Worm (Caenorhabditis elegans): ENCODE data around the gene C35A5.4.

Gene C35A5.4

DNA sequence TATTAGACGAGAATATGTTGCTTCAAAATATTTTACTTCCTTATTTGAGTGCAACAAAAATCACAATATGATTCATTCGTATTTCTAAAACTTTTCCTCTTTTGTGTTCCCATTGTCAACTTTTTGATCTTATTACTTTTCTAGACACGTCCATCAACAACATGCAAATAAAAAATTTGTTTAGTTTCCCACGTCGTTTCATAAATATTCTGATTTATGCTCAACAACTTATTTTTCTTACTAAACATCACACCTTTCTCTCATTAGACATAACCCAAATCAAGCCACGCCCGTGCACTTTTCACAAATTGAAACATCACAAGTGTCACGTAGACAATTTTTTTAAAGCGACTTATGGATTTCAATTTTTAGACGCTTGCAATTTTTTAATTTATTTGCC lies 27.0 kb upstream of the C35A5.4 start:
- TF ChIP-seq vab-15 (tag; optimal IDR thresholded peaks at IDR 0.05) (no peak), efl-1 (optimal IDR thresholded peaks at IDR 0.05) (no peak), efl-1 (GFP tag; optimal IDR thresholded peaks at IDR 0.05 in 1 of 2) (peak in 1 of 2 experiments; percentile 71), C34B4.2 (tag; optimal IDR thresholded peaks at IDR 0.05) (no peak), C04F5.9 (tag; optimal IDR thresholded peaks at IDR 0.05) (no peak), elt-2 (tag; optimal IDR thresholded peaks at IDR 0.05) (no peak), fkh-8 (tag; optimal IDR thresholded peaks at IDR 0.05) (peak; percentile 12), nhr-19 (GFP tag; conservative IDR thresholded peaks at IDR 0.05) (no peak)

DNA sequence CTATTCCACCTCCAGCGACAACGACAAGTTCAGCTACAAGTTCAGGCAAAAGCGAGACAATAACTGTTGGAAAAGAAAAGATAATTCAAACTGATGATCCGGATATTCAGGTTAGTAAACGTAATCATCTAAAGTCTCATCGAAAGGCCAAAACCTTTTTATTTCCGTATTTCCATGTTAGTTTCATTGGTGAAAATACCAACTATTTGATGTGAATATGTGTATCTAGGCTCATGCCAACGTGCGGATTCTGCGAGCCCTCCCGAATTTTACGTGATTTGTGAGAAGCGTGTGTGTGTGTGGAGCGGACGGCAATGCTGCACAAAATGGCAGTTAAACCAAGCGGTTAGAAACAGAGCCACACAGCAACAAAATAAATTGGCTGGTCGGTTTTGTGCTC lies 25.8 kb upstream of the C35A5.4 start:
- TF ChIP-seq ceh-8 (GFP tag; optimal IDR thresholded peaks at IDR 0.05) (no peak), nhr-47 (tag; optimal IDR thresholded peaks at IDR 0.05) (no peak), hlh-4 (tag; optimal IDR thresholded peaks at IDR 0.05) (no peak), sptf-1 (tag; optimal IDR thresholded peaks at IDR 0.05) (no peak), unc-86 (tag; optimal IDR thresholded peaks at IDR 0.05) (no peak), unc-30 (tag; optimal IDR thresholded peaks at IDR 0.05) (no peak), hlh-17 (GFP tag; optimal IDR thresholded peaks at IDR 0.05; ENCODE audit: borderline replicate concordance) (no peak), nhr-19 (GFP tag; conservative IDR thresholded peaks at IDR 0.05) (no peak)

DNA sequence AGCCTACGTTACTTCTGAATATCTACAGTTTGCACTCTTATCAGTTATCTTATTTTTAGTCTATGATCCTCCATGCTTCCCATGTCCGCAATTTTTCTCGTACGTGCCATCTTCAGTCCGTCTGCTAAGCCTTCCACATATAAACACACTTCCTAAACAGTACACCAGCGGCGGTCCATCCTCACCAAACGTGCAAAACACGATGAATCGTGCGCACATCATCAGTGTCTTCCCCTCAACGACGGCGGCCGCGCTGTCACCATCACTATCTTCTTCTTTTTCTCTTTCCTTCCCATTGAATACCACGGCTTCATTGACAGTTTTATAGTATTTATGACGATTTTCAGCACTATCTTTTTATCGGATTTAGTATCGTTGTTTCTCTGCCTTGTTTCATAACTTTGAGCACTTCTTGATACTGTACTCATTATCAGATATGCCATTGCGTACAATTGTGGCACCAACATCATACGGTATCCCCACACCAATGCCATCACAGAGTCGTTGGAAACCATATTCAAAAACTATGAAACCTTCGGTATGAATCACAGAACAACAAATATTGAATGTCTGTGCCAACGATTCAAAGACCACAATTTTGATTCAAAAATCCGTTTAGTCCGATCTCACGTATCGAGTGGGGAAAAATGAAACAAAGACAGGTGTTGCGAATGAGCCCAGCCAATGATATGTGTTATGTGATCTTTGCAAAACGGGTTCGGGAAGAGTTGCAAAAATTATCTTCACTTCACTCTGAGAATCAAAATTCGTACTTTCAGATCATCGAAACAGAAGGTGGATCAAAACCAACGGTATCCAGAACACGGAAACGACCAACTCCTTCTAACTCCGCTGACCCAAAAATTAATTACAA lies 23.7 kb upstream of the C35A5.4 start:
- TF ChIP-seq aha-1 (tag; optimal IDR thresholded peaks at IDR 0.05) (no peak), rnt-1 (tag; optimal IDR thresholded peaks at IDR 0.05) (peak; percentile 9), nhr-85 (tag) (no peak), efl-1 (optimal IDR thresholded peaks at IDR 0.05) (no peak), efl-1 (GFP tag; optimal IDR thresholded peaks at IDR 0.05 in 1 of 2) (peak in 1 of 2 experiments; percentile 85)

DNA sequence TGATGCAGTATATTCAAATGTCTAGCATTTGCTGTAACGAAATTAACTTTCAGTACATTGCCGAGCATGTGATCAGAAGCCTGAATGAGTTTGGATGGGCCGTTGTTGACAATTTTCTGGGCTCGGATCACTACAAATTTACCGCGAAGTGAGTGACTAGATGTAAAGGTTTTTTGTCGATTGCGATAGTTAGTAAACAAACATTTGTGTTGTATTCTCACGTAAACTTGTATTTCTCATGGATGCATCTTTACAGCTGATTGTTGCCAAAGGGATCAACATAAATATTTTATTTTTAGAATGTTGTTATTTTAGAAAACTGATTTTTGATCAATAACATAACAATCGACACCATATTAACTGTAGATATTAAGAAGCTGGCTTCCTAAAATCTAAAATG lies 22.8 kb upstream of the C35A5.4 start:
- TF ChIP-seq lin-14 (GFP tag; optimal IDR thresholded peaks at IDR 0.05) (no peak), lir-3 (tag; optimal IDR thresholded peaks at IDR 0.05; ENCODE audit: poor library complexity) (no peak), egl-27 (tag; optimal IDR thresholded peaks at IDR 0.05) (no peak), egl-13 (tag; optimal IDR thresholded peaks at IDR 0.05) (no peak), grh-1 (GFP tag; IDR thresholded peaks at IDR 0.05) (no peak), efl-3 (GFP tag; optimal IDR thresholded peaks at IDR 0.05) (no peak), sup-37 (GFP tag; optimal IDR thresholded peaks at IDR 0.05) (no peak), unc-86 (tag; optimal IDR thresholded peaks at IDR 0.05) (no peak), nhr-77 (tag; optimal IDR thresholded peaks at IDR 0.05) (no peak), unc-62 (GFP tag; optimal IDR thresholded peaks at IDR 0.05) (no peak), nhr-11 (tag; optimal IDR thresholded peaks at IDR 0.05) (no peak), vab-15 (tag; optimal IDR thresholded peaks at IDR 0.05) (no peak), nhr-19 (GFP tag; conservative IDR thresholded peaks at IDR 0.05) (no peak), mep-1 (tag; optimal IDR thresholded peaks at IDR 0.05) (no peak), swsn-7 (tag; optimal IDR thresholded peaks at IDR 0.05) (no peak), lin-15B (tag; optimal IDR thresholded peaks at IDR 0.05) (no peak), ces-1 (GFP tag; optimal IDR thresholded peaks at IDR 0.05) (no peak)

DNA sequence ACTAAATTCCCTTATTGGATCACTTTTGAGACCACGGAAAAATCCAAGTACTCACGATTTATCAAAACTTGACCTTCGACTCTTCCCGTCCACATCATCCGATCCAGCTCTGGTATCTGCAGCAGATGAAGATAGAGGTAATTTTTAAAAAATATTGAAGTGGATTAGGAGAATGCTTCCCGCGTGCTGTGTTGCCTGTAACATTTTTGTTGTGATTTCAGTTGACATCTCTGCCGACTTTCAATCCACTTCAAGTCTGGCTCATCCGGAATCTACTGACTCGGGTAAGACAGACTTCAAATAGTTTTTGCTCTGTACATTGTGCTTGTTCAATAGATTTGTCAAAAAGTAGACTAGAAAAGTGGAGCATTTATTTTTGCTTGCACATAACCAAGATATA lies 21.4 kb upstream of the C35A5.4 start:
- no peak for TF ChIP-seq elt-2 (tag; optimal IDR thresholded peaks at IDR 0.05)
- no peak for TF ChIP-seq pag-3 (tag; optimal IDR thresholded peaks at IDR 0.05; ENCODE audit: borderline replicate concordance, insufficient read depth)
- no peak for TF ChIP-seq tbx-2 (tag; optimal IDR thresholded peaks at IDR 0.05)
- no peak for TF ChIP-seq lir-3 (tag; optimal IDR thresholded peaks at IDR 0.05; ENCODE audit: poor library complexity)
- TF ChIP-seq aha-1 (tag; optimal IDR thresholded peaks at IDR 0.05), result no peak
- TF ChIP-seq nhr-84 (tag; optimal IDR thresholded peaks at IDR 0.05), result no peak
- no peak for TF ChIP-seq zag-1 (tag; optimal IDR thresholded peaks at IDR 0.05)
- TF ChIP-seq nhr-20 (tag; optimal IDR thresholded peaks at IDR 0.05), result no peak
- no peak for TF ChIP-seq mab-9 (GFP tag; IDR thresholded peaks at IDR 0.05)
- TF ChIP-seq rnt-1 (tag; optimal IDR thresholded peaks at IDR 0.05), result no peak
- no peak for TF ChIP-seq tlp-1 (tag; optimal IDR thresholded peaks at IDR 0.05)
- TF ChIP-seq lin-35 (GFP tag; optimal IDR thresholded peaks at IDR 0.05), result no peak
- no peak for TF ChIP-seq zip-4 (GFP tag; optimal IDR thresholded peaks at IDR 0.05)
- no peak for TF ChIP-seq mef-2 (tag; optimal IDR thresholded peaks at IDR 0.05)
- no peak for TF ChIP-seq ceh-8 (GFP tag; optimal IDR thresholded peaks at IDR 0.05)
- no peak for TF ChIP-seq unc-98 (GFP tag; IDR thresholded peaks at IDR 0.05)
- no peak for TF ChIP-seq nhr-28 (tag; optimal IDR thresholded peaks at IDR 0.05)
- TF ChIP-seq ama-1 (optimal IDR thresholded peaks at IDR 0.05), result no peak

Data from whole organism, L1 larva.